Fruit fly (Drosophila melanogaster): Measurements from ENCODE around the gene CG3939.
A peak's percentile ranks its signal among the peaks of the same experiment; 100 is the strongest.

CG3939 gene

DNA sequence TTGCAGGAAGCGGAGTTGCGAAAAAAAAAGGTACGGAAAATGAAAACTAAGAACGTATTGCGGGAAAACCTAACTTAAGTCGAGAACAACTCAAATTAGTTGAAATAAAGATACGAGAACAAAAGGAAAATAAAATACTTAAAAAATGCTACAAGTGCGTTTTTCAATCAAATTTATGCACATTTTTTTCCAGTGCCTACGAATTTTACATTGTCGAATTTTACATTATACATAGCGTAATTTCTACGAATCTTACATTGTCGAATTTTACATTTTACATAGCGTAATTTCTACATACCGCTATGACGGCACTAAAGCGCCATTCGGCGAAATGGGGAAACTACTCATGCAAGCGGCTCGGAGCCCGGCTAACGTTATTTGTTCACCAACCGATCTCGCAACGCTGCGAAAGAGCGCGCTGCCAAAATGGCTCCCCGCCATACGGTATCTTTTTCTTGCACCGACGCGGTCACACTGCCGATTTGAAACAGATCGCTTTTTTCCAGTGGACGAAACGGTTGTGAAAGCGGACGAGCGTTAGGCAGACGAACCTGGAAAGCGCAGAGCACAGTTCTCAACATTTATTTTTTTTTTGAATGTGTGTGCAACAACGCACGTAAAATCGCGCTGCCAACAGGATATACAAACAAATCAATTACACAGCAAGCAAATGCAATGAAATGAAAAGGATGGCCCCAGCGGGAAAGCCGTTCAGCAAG is 40.3 kb upstream of the CG3939 start, which contains the start of gene N (continued):
- TF ChIP-seq CG2678 (tag; optimal IDR thresholded peaks at IDR 0.05) (peak; percentile 41), eve (GFP tag; optimal IDR thresholded peaks at IDR 0.05) (no peak), chm (GFP tag; IDR thresholded peaks at IDR 0.05) (peak; percentile 47), CG1024 (GFP tag; IDR thresholded peaks at IDR 0.05) (no peak), CG16863 (GFP tag; optimal IDR thresholded peaks at IDR 0.05) (peak; percentile 36), CG3065 (GFP tag; optimal IDR thresholded peaks at IDR 0.05) (no peak), bowl (GFP tag; IDR thresholded peaks at IDR 0.05) (no peak), CG4707 (GFP tag; optimal IDR thresholded peaks at IDR 0.05) (no peak), CG10321 (GFP tag; IDR thresholded peaks at IDR 0.05) (no peak), ash1 (GFP tag; optimal IDR thresholded peaks at IDR 0.05) (no peak), Hr3 (GFP tag; optimal IDR thresholded peaks at IDR 0.05) (no peak), HLH54F (GFP tag; optimal IDR thresholded peaks at IDR 0.05) (peak; percentile 6), kah (GFP tag; optimal IDR thresholded peaks at IDR 0.05) (no peak), B-H1 (GFP tag; IDR thresholded peaks at IDR 0.05) (no peak; the same call in 2 of the 3 replicates), CG43689 (GFP tag; IDR thresholded peaks at IDR 0.05) (no peak), CG2120 (GFP tag; optimal IDR thresholded peaks at IDR 0.05) (peak; percentile 68), tgo (GFP tag; IDR thresholded peaks at IDR 0.05) (no peak; the same call in 1 of the 3 replicates), run (tag; optimal IDR thresholded peaks at IDR 0.05) (no peak), az2 (GFP tag; optimal IDR thresholded peaks at IDR 0.05) (peak; percentile 66), ftz-f1 (GFP tag; optimal IDR thresholded peaks at IDR 0.05) (peak; percentile 40), CG6654 (GFP tag; optimal IDR thresholded peaks at IDR 0.05) (no peak), wor (GFP tag; IDR thresholded peaks at IDR 0.05) (no peak), Gug (GFP tag; IDR thresholded peaks at IDR 0.05) (no peak), sens (GFP tag) (peak; percentile 88), lmd (GFP tag; IDR thresholded peaks at IDR 0.05) (peak; percentile 42; the same call in 1 of the 2 replicates), Aef1 (GFP tag; IDR thresholded peaks at IDR 0.05) (no peak), nau (GFP tag; optimal IDR thresholded peaks at IDR 0.05) (no peak), pzg (GFP tag; optimal IDR thresholded peaks at IDR 0.05) (peak; percentile 91), CG12155 (GFP tag; optimal IDR thresholded peaks at IDR 0.05) (peak; percentile 32), Eip74EF (GFP tag; optimal IDR thresholded peaks at IDR 0.05) (no peak), rib (GFP tag; IDR thresholded peaks at IDR 0.05) (0 out of 2 replicates have a peak, but pooled peaks have one; percentile 40), CG1233 (GFP tag; optimal IDR thresholded peaks at IDR 0.05) (no peak), Vsx1 (GFP tag; optimal IDR thresholded peaks at IDR 0.05) (no peak), NfI (GFP tag; optimal IDR thresholded peaks at IDR 0.05) (peak; percentile 23), CG13624 (GFP tag; optimal IDR thresholded peaks at IDR 0.05) (peak; percentile 64), HmgZ (tag; optimal IDR thresholded peaks at IDR 0.05) (peak; percentile 74), CG11093 (GFP tag; IDR thresholded peaks at IDR 0.05) (no peak), nerfin-1 (tag; optimal IDR thresholded peaks at IDR 0.05) (no peak), dmrt99B (tag; optimal IDR thresholded peaks at IDR 0.05) (peak; percentile 39), Xbp1 (GFP tag; optimal IDR thresholded peaks at IDR 0.05) (peak; percentile 49), CG15073 (GFP tag; optimal IDR thresholded peaks at IDR 0.05) (no peak), odd (GFP tag; optimal IDR thresholded peaks at IDR 0.05) (no peak), CG12299 (tag; optimal IDR thresholded peaks at IDR 0.05) (peak; percentile 34), mld (GFP tag; IDR thresholded peaks at IDR 0.05; ENCODE audit: partially characterized antibody) (no peak), croc (GFP tag; conservative IDR thresholded peaks at IDR 0.05) (no peak), CG11085 (GFP tag; IDR thresholded peaks at IDR 0.05) (no peak), CG32767 (GFP tag; IDR thresholded peaks at IDR 0.05) (0 out of 2 replicates have a peak, but pooled peaks have one; percentile 57)
